Fruit fly (Drosophila melanogaster) whole organism, adult: ENCODE results near the gene CG12523.

Experiments
- CG11617 ChIP-seq: fragments of 200-800 bp; sonication (Bioruptor generic); optimal IDR thresholded peaks from 2 replicates; lab custom pipeline; 2017; ENCODE audit warnings: mild to moderate bottlenecking, missing biosample characterization, missing genetic modification reagents, missing genetic modification characterization
- CG12768 ChIP-seq: fragments of 200-800 bp; sonication (Bioruptor generic); optimal IDR thresholded peaks from 2 replicates; lab custom pipeline; 2017; ENCODE audit warnings: missing biosample characterization, missing genetic modification characterization, mild to moderate bottlenecking, moderate library complexity, missing genetic modification reagents
- CG14711 ChIP-seq: fragments of 200-800 bp; sonication (Bioruptor generic); optimal IDR thresholded peaks from 2 replicates; lab custom pipeline; 2018; ENCODE audit warnings: missing biosample characterization, mild to moderate bottlenecking, missing genetic modification characterization, moderate library complexity
- CG1620 ChIP-seq: fragments of 200-800 bp; sonication (Bioruptor generic); optimal IDR thresholded peaks from 2 replicates; lab custom pipeline; 2016; ENCODE audit warnings: missing biosample characterization, missing genetic modification characterization
- CG33017 ChIP-seq: fragments of 200-800 bp; sonication (Bioruptor generic); optimal IDR thresholded peaks from 2 replicates; lab custom pipeline; 2018; ENCODE audit warnings: missing biosample characterization, mild to moderate bottlenecking, missing genetic modification characterization, moderate library complexity
- CG5204 ChIP-seq: fragments of 200-800 bp; sonication (Bioruptor generic); optimal IDR thresholded peaks from 2 replicates; lab custom pipeline; 2016; ENCODE audit warnings: missing biosample characterization, missing genetic modification characterization
- CG7045 ChIP-seq: fragments of 200-800 bp; sonication (Bioruptor generic); optimal IDR thresholded peaks from 2 replicates; lab custom pipeline; 2017; ENCODE audit warnings: missing biosample characterization, mild to moderate bottlenecking, missing genetic modification characterization
- CG7101 ChIP-seq: fragments of 200-800 bp; sonication (Bioruptor generic); optimal IDR thresholded peaks from 2 replicates; lab custom pipeline; 2018; ENCODE audit warnings: missing biosample characterization, mild to moderate bottlenecking, missing genetic modification characterization, moderate library complexity
- Clk ChIP-seq: fragments of 200-800 bp; sonication (Bioruptor generic); optimal IDR thresholded peaks from 2 replicates; lab custom pipeline; 2017; ENCODE audit warnings: missing biosample characterization, missing genetic modification characterization
- Crg-1 ChIP-seq: fragments of 200-800 bp; sonication (Bioruptor generic); optimal IDR thresholded peaks from 2 replicates; lab custom pipeline; 2016; ENCODE audit warnings: missing biosample characterization, missing genetic modification characterization
- Hr96 ChIP-seq: fragments of 200-800 bp; sonication (Bioruptor generic); optimal IDR thresholded peaks from 2 replicates; lab custom pipeline; 2016; ENCODE audit warnings: missing biosample characterization, missing genetic modification characterization
- Mnt ChIP-seq: fragments of 200-800 bp; sonication (Bioruptor generic); optimal IDR thresholded peaks from 2 replicates; lab custom pipeline; 2016; ENCODE audit warnings: missing biosample characterization, mild to moderate bottlenecking, missing genetic modification characterization
- bab1 ChIP-seq: fragments of 200-800 bp; sonication (Bioruptor generic); optimal IDR thresholded peaks from 3 replicates; lab custom pipeline; 2019; ENCODE audit warnings: missing biosample characterization, mild to moderate bottlenecking, missing genetic modification characterization, moderate library complexity
- cic ChIP-seq: fragments of 200-800 bp; sonication (Bioruptor generic); optimal IDR thresholded peaks from 2 replicates; lab custom pipeline; 2017; ENCODE audit warnings: missing biosample characterization, mild to moderate bottlenecking, missing genetic modification characterization, moderate library complexity
- cnc ChIP-seq, 2 experiments: fragments of >200 bp; optimal IDR thresholded peaks; 2 replicates each; lab custom pipeline; 2017
- kay ChIP-seq: fragments of 200-800 bp; sonication (Bioruptor generic); peaks from one replicate; lab custom pipeline; 2016; ENCODE audit warnings: missing biosample characterization, missing genetic modification characterization, borderline replicate concordance
- ovo ChIP-seq: fragments of 200-800 bp; sonication (Bioruptor generic); optimal IDR thresholded peaks from 2 replicates; lab custom pipeline; 2016; ENCODE audit warnings: missing biosample characterization, missing genetic modification characterization
- pad ChIP-seq: fragments of 200-800 bp; sonication (Bioruptor generic); optimal IDR thresholded peaks from 3 replicates; lab custom pipeline; 2017; ENCODE audit warnings: missing biosample characterization, missing genetic modification characterization, mild to moderate bottlenecking, moderate library complexity, missing genetic modification reagents
- tj ChIP-seq: fragments of 200-800 bp; sonication (Bioruptor generic); optimal IDR thresholded peaks from 3 replicates; lab custom pipeline; 2017; ENCODE audit warnings: missing biosample characterization, mild to moderate bottlenecking, missing genetic modification characterization, moderate library complexity
- toe ChIP-seq: fragments of 200-800 bp; sonication (Bioruptor generic); optimal IDR thresholded peaks from 2 replicates; lab custom pipeline; 2016; ENCODE audit warnings: missing biosample characterization, missing genetic modification characterization

Gene CG12523

dm6 chr3L:10801140-10801646 lies at the start of gene CG12523:
CG12523 (plus strand) TSS chr3L:10801190.
- no peak for TF ChIP-seq kay (GFP tag; lab: Kevin White, UChicago)
- TF ChIP-seq Crg-1: no peak
- TF ChIP-seq CG7045: no peak
- no peak for TF ChIP-seq CG12768 (GFP tag; lab: Kevin White, UChicago)
- no peak for TF ChIP-seq ovo
- TF ChIP-seq CG1620 (GFP tag; lab: Kevin White, UChicago): no peak
- no peak for TF ChIP-seq bab1 (GFP tag; lab: Kevin White, UChicago)
- TF ChIP-seq CG14711 (tag; lab: Kevin White, UChicago): no peak
- TF ChIP-seq CG5204: no peak
- TF ChIP-seq tj (GFP tag; lab: Kevin White, UChicago): no peak
- TF ChIP-seq CG11617 (GFP tag; lab: Kevin White, UChicago): no peak
- no peak for TF ChIP-seq Clk (GFP tag; lab: Kevin White, UChicago)
- no peak for TF ChIP-seq pad (GFP tag; lab: Kevin White, UChicago)
- TF ChIP-seq CG7101: no peak
- no peak for TF ChIP-seq cic (GFP tag; lab: Kevin White, UChicago)
- no peak for TF ChIP-seq CG33017
- TF ChIP-seq cnc (optimal IDR thresholded peaks at IDR 0.05; lab: Kevin White, UChicago): no peak
- TF ChIP-seq toe (GFP tag; lab: Kevin White, UChicago): no peak
- TF ChIP-seq Mnt: no peak
- no peak for TF ChIP-seq Hr96 (GFP tag; lab: Kevin White, UChicago)

- TF ChIP-seq Hr96 (GFP tag; lab: Kevin White, UChicago): no peak
- TF ChIP-seq pad (GFP tag; lab: Kevin White, UChicago): no peak
- no peak for TF ChIP-seq tj (GFP tag; lab: Kevin White, UChicago)
- no peak for TF ChIP-seq Crg-1
Observed at dm6 chr3L:10751283-10751682, 49.7 kb upstream of the CG12523 start.

dm6 chr3L:10752588-10753057 lies 48.4 kb upstream of the CG12523 start:
- TF ChIP-seq kay (GFP tag; lab: Kevin White, UChicago): no peak
- TF ChIP-seq bab1 (GFP tag; lab: Kevin White, UChicago): peak; percentile 80
- peak; percentile 10 for TF ChIP-seq Clk (GFP tag; lab: Kevin White, UChicago)
- peak; percentile 23 for TF ChIP-seq Crg-1
- TF ChIP-seq Mnt: no peak
- TF ChIP-seq CG11617 (GFP tag; lab: Kevin White, UChicago): peak; percentile 65
- TF ChIP-seq CG33017: peak; percentile 85
- TF ChIP-seq CG12768 (GFP tag; lab: Kevin White, UChicago): peak; percentile 28
- TF ChIP-seq cic (GFP tag; lab: Kevin White, UChicago): no peak
- peak; percentile 45 for TF ChIP-seq pad (GFP tag; lab: Kevin White, UChicago)
- peak; percentile 54 for TF ChIP-seq tj (GFP tag; lab: Kevin White, UChicago)
- peak; percentile 81 for TF ChIP-seq CG7101
- TF ChIP-seq CG14711 (tag; lab: Kevin White, UChicago): peak; percentile 75
- no peak for TF ChIP-seq toe (GFP tag; lab: Kevin White, UChicago)
- no peak for TF ChIP-seq Hr96 (GFP tag; lab: Kevin White, UChicago)
- peak; percentile 3 for TF ChIP-seq CG5204
- TF ChIP-seq CG1620 (GFP tag; lab: Kevin White, UChicago): no peak
- no peak for TF ChIP-seq cnc (optimal IDR thresholded peaks at IDR 0.05; lab: Kevin White, UChicago)
- TF ChIP-seq ovo: peak; percentile 8
- TF ChIP-seq CG7045: peak; percentile 63

- TF ChIP-seq CG14711 (tag; lab: Kevin White, UChicago) (peak; percentile 44), CG7101 (peak; percentile 42), toe (GFP tag; lab: Kevin White, UChicago) (peak; percentile 70), Clk (GFP tag; lab: Kevin White, UChicago) (no peak), CG12768 (GFP tag; lab: Kevin White, UChicago) (peak; percentile 11), CG7045 (peak; percentile 53), CG5204 (peak; percentile 51), Crg-1 (no peak), CG33017 (peak; percentile 39)
Observed at dm6 chr3L:10756082-10756481, 44.9 kb upstream of the CG12523 start.

dm6 chr3L:10756919-10757318 lies 44.1 kb upstream of the CG12523 start:
- TF ChIP-seq Clk (GFP tag; lab: Kevin White, UChicago) (no peak), Hr96 (GFP tag; lab: Kevin White, UChicago) (no peak), CG11617 (GFP tag; lab: Kevin White, UChicago) (no peak), CG7045 (no peak), ovo (no peak), CG33017 (no peak), CG12768 (GFP tag; lab: Kevin White, UChicago) (no peak), cnc (optimal IDR thresholded peaks at IDR 0.05; lab: Kevin White, UChicago) (no peak), CG5204 (no peak), Crg-1 (no peak), pad (GFP tag; lab: Kevin White, UChicago) (no peak), CG1620 (GFP tag; lab: Kevin White, UChicago) (no peak), tj (GFP tag; lab: Kevin White, UChicago) (no peak), CG7101 (no peak), Mnt (no peak), toe (GFP tag; lab: Kevin White, UChicago) (no peak), bab1 (GFP tag; lab: Kevin White, UChicago) (no peak), cic (GFP tag; lab: Kevin White, UChicago) (no peak), CG14711 (tag; lab: Kevin White, UChicago) (no peak)

- no peak for TF ChIP-seq ovo
- no peak for TF ChIP-seq CG7045
- TF ChIP-seq CG11617 (GFP tag; lab: Kevin White, UChicago): no peak
- TF ChIP-seq CG7101: no peak
- no peak for TF ChIP-seq Hr96 (GFP tag; lab: Kevin White, UChicago)
- TF ChIP-seq CG33017: no peak
- no peak for TF ChIP-seq CG1620 (GFP tag; lab: Kevin White, UChicago)
- TF ChIP-seq Crg-1: no peak
Observed at dm6 chr3L:10757605-10758004, 43.4 kb upstream of the CG12523 start.
